Worm (Caenorhabditis elegans): ENCODE results near the gene lge-1.

DNA sequence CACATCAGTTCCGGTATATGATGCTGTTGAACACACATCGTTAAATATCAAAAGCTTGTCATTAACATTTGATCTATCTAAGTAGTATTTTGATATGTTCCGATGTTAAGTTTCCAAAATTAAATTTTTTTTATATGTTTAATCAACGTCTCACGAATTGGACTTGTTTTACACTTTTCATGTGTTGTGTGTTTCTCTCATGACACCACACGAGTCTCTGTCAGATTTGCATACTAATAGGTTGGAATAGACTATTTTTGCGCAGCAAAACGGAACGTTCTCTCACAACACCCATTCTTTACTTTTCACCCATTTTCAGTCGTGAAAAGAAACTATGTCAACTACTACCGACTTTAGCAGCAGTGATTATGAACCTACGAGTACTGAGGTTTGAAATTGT lies 4.3 kb downstream of the lge-1 start, which contains the start of gene K09C8.8:
- TF ChIP-seq ama-1 (optimal IDR thresholded peaks at IDR 0.05) (no peak), K09A11.1 (tag; optimal IDR thresholded peaks at IDR 0.05; ENCODE audit: insufficient read depth) (no peak), pros-1 (tag; optimal IDR thresholded peaks at IDR 0.05) (no peak), mec-3 (tag; optimal IDR thresholded peaks at IDR 0.05; ENCODE audit: borderline replicate concordance) (no peak), lin-11 (tag; optimal IDR thresholded peaks at IDR 0.05) (no peak), unc-86 (tag; optimal IDR thresholded peaks at IDR 0.05) (no peak), tbx-2 (tag; optimal IDR thresholded peaks at IDR 0.05) (no peak)

Measured in whole organism, late embryonic.